Fruit fly (Drosophila melanogaster) whole organism, embryonic: ENCODE measurements around the gene CG32295.

Source experiments
- Ada2b ChIP-seq: fragments of 200-800 bp; sonication (Bioruptor generic); IDR thresholded peaks from 2 replicates; pipeline ENCODE4 v1.3.6; 2022; ENCODE audit warnings: missing biosample characterization, missing genetic modification characterization
- CG10431 ChIP-seq: fragments of 200-800 bp; sonication (Bioruptor generic); optimal IDR thresholded peaks from 3 replicates; lab custom pipeline; 2018; ENCODE audit warnings: missing biosample characterization, mild to moderate bottlenecking, missing genetic modification characterization
- CG11504 ChIP-seq: fragments of 200-800 bp; sonication (Bioruptor generic); optimal IDR thresholded peaks from 3 replicates; lab custom pipeline; 2019; ENCODE audit warnings: missing biosample characterization, mild to moderate bottlenecking, missing genetic modification characterization, moderate library complexity
- CG12219 ChIP-seq: fragments of 200-800 bp; sonication (Bioruptor generic); optimal IDR thresholded peaks from 3 replicates; lab custom pipeline; 2018; ENCODE audit warnings: missing biosample characterization, mild to moderate bottlenecking, missing genetic modification characterization
- CG15479 ChIP-seq: fragments of 200-800 bp; sonication (Bioruptor generic); optimal IDR thresholded peaks from 3 replicates; lab custom pipeline; 2019; ENCODE audit warnings: missing biosample characterization, mild to moderate bottlenecking, missing genetic modification characterization, moderate library complexity
- CG17912 ChIP-seq: fragments of 200-800 bp; sonication (Bioruptor generic); optimal IDR thresholded peaks from 2 replicates; lab custom pipeline; 2018; ENCODE audit warnings: missing biosample characterization, mild to moderate bottlenecking, missing genetic modification characterization
- CG4328 ChIP-seq: fragments of 200-800 bp; sonication (Bioruptor generic); optimal IDR thresholded peaks from 3 replicates; lab custom pipeline; 2017; ENCODE audit warnings: missing biosample characterization, missing genetic modification reagents, missing genetic modification characterization
- CG4404 ChIP-seq: fragments of 200-800 bp; sonication (Bioruptor generic); IDR thresholded peaks from 2 replicates; pipeline ENCODE4 v1.3.6; 2022; ENCODE audit warnings: missing biosample characterization, missing genetic modification characterization
- CG4854 ChIP-seq: fragments of 200-800 bp; sonication (Bioruptor generic); optimal IDR thresholded peaks from 2 replicates; lab custom pipeline; 2016; ENCODE audit warnings: missing biosample characterization, missing genetic modification characterization, inconsistent platforms
- CG8478 ChIP-seq: fragments of >200 bp; optimal IDR thresholded peaks from 2 replicates; lab custom pipeline; 2018
- CG8924 ChIP-seq: fragments of 200-800 bp; optimal IDR thresholded peaks from 3 replicates; lab custom pipeline; 2019; ENCODE audit warnings: missing biosample characterization, mild to moderate bottlenecking, missing genetic modification characterization, moderate library complexity
- CTCF ChIP-seq: fragments of 200-800 bp; sonication (Bioruptor generic); optimal IDR thresholded peaks from 2 replicates; lab custom pipeline; 2017; ENCODE audit warnings: missing biosample characterization, mild to moderate bottlenecking, missing genetic modification characterization, moderate library complexity
- D19A ChIP-seq: fragments of 200-800 bp; optimal IDR thresholded peaks from 3 replicates; lab custom pipeline; 2019; ENCODE audit warnings: missing biosample characterization, mild to moderate bottlenecking, missing genetic modification characterization, moderate library complexity
- Deaf1 ChIP-seq: fragments of 200-800 bp; optimal IDR thresholded peaks from 3 replicates; lab custom pipeline; 2019; ENCODE audit warnings: missing biosample characterization, mild to moderate bottlenecking, missing genetic modification characterization, moderate library complexity
- Dip2 ChIP-seq: fragments of 200-800 bp; sonication (Bioruptor generic); IDR thresholded peaks from 2 replicates; pipeline ENCODE4 v1.3.6; 2022; ENCODE audit warnings: missing biosample characterization, missing genetic modification characterization
- Elba2 ChIP-seq: fragments of 200-800 bp; sonication (Bioruptor generic); optimal IDR thresholded peaks from 3 replicates; lab custom pipeline; 2016; ENCODE audit warnings: missing biosample characterization, missing genetic modification characterization
- Fer1 ChIP-seq: fragments of 200-800 bp; sonication (Bioruptor generic); optimal IDR thresholded peaks from 2 replicates; lab custom pipeline; 2017; ENCODE audit warnings: missing biosample characterization, mild to moderate bottlenecking, missing genetic modification characterization
- Hand ChIP-seq: fragments of 200-800 bp; sonication (Bioruptor generic); optimal IDR thresholded peaks from 2 replicates; lab custom pipeline; 2017; ENCODE audit warnings: mild to moderate bottlenecking, missing biosample characterization, missing genetic modification reagents, missing genetic modification characterization
- HmgD ChIP-seq: fragments of 200-800 bp; sonication (Bioruptor generic); optimal IDR thresholded peaks from 3 replicates; lab custom pipeline; 2016; ENCODE audit warnings: missing biosample characterization, missing genetic modification characterization
- HmgZ ChIP-seq: fragments of 200-800 bp; sonication (Bioruptor generic); optimal IDR thresholded peaks from 2 replicates; lab custom pipeline; 2018; ENCODE audit warnings: missing biosample characterization, mild to moderate bottlenecking, missing genetic modification characterization
- Lhr ChIP-seq: fragments of 200-800 bp; sonication (Bioruptor generic); optimal IDR thresholded peaks from 3 replicates; lab custom pipeline; 2017; ENCODE audit warnings: mild to moderate bottlenecking, missing biosample characterization, missing genetic modification reagents, missing genetic modification characterization
- MBD-R2 ChIP-seq: fragments of 200-800 bp; sonication (Bioruptor generic); IDR thresholded peaks from 2 replicates; pipeline ENCODE4 v1.3.6; 2022; ENCODE audit warnings: missing biosample characterization, missing genetic modification characterization
- Max ChIP-seq: fragments of 200-800 bp; sonication (Bioruptor generic); optimal IDR thresholded peaks from 2 replicates; lab custom pipeline; 2016; ENCODE audit warnings: missing biosample characterization, mild to moderate bottlenecking, missing genetic modification characterization
- Med ChIP-seq: fragments of 200-800 bp; sonication (Bioruptor generic); peaks from one replicate; lab custom pipeline; 2016; ENCODE audit warnings: missing biosample characterization, missing genetic modification characterization, mild to moderate bottlenecking, inconsistent platforms, moderate library complexity
- Meics ChIP-seq: fragments of 200-800 bp; sonication (Bioruptor generic); optimal IDR thresholded peaks from 2 replicates; lab custom pipeline; 2017; ENCODE audit warnings: missing biosample characterization, mild to moderate bottlenecking, missing genetic modification characterization
- NK7.1 ChIP-seq: fragments of 200-800 bp; sonication (Bioruptor generic); optimal IDR thresholded peaks from 3 replicates; lab custom pipeline; 2016; ENCODE audit warnings: missing biosample characterization, missing genetic modification characterization
- chn ChIP-seq: fragments of 200-800 bp; sonication (Bioruptor generic); optimal IDR thresholded peaks from 2 replicates; lab custom pipeline; 2016; ENCODE audit warnings: missing biosample characterization, missing genetic modification characterization
- crp ChIP-seq, 2 experiments: fragments of 200-800 bp; sonication (Bioruptor generic); optimal IDR thresholded peaks; 2 replicates in 1 of 2; 3 replicates in 1 of 2; lab custom pipeline; 2017; ENCODE audit warnings: missing biosample characterization in 2 of 2, missing genetic modification characterization in 2 of 2, mild to moderate bottlenecking in 1 of 2, moderate library complexity in 1 of 2
- cwo ChIP-seq: fragments of 200-800 bp; sonication (Bioruptor generic); optimal IDR thresholded peaks from 3 replicates; lab custom pipeline; 2017; ENCODE audit warnings: missing biosample characterization, missing genetic modification characterization, mild to moderate bottlenecking, moderate library complexity, missing genetic modification reagents
- en ChIP-seq: fragments of 200-800 bp; sonication (Bioruptor generic); optimal IDR thresholded peaks from 2 replicates; lab custom pipeline; 2016; ENCODE audit warnings: missing biosample characterization, missing genetic modification characterization
- ewg ChIP-seq: fragments of 200-800 bp; sonication (Bioruptor generic); optimal IDR thresholded peaks from 3 replicates; lab custom pipeline; 2017; ENCODE audit warnings: mild to moderate bottlenecking, missing biosample characterization, missing genetic modification reagents, missing genetic modification characterization
- fd102C ChIP-seq: fragments of 200-800 bp; sonication (Bioruptor generic); optimal IDR thresholded peaks from 2 replicates; lab custom pipeline; 2018; ENCODE audit warnings: missing biosample characterization, mild to moderate bottlenecking, missing genetic modification characterization, moderate library complexity
- gfzf ChIP-seq: fragments of 200-800 bp; sonication (Bioruptor generic); optimal IDR thresholded peaks from 2 replicates; lab custom pipeline; 2016; ENCODE audit warnings: missing biosample characterization, mild to moderate bottlenecking, missing genetic modification characterization, moderate library complexity
- lilli ChIP-seq: fragments of 200-800 bp; sonication (Bioruptor generic); optimal IDR thresholded peaks from 3 replicates; lab custom pipeline; 2016; ENCODE audit warnings: missing biosample characterization, missing genetic modification characterization
- lola ChIP-seq, 3 experiments: fragments of >200 bp in 2 of 3; fragments of 200-800 bp in 1 of 3; sonication (Bioruptor generic) in 1 of 3; optimal IDR thresholded peaks; 2 replicates each; lab custom pipeline; 2017 to 2019; ENCODE audit warnings: missing biosample characterization in 3 of 3, missing genetic modification characterization in 3 of 3, mild to moderate bottlenecking in 1 of 3, moderate library complexity in 1 of 3
- nerfin-2 ChIP-seq: fragments of 200-800 bp; sonication (Bioruptor generic); IDR thresholded peaks from 2 replicates; pipeline ENCODE4 v1.3.6; 2022; ENCODE audit warnings: missing biosample characterization, missing genetic modification characterization; ENCODE audit not compliant: partially characterized antibody
- sens ChIP-seq: fragments of 200-800 bp; sonication (Bioruptor generic); peaks from one replicate; lab custom pipeline; 2016; ENCODE audit warnings: missing biosample characterization, missing genetic modification characterization
- seq ChIP-seq: fragments of 200-800 bp; sonication (Bioruptor generic); IDR thresholded peaks from 2 replicates; pipeline ENCODE4 v1.3.6; 2022; ENCODE audit warnings: missing biosample characterization, missing genetic modification characterization
- slbo ChIP-seq: fragments of 200-800 bp; sonication (Bioruptor generic); IDR thresholded peaks from 2 replicates; pipeline ENCODE4 v1.3.6; 2022; ENCODE audit warnings: missing biosample characterization, missing genetic modification characterization
- tap ChIP-seq: fragments of 200-800 bp; optimal IDR thresholded peaks from 3 replicates; lab custom pipeline; 2019; ENCODE audit warnings: missing biosample characterization, mild to moderate bottlenecking, missing genetic modification characterization, moderate library complexity
- tll ChIP-seq, 2 experiments: fragments of 200-800 bp in 1 of 2; fragments of >200 bp in 1 of 2; sonication (Bioruptor generic) in 1 of 2; optimal IDR thresholded peaks; 2 replicates each; lab custom pipeline; 2017 to 2019; ENCODE audit warnings: missing biosample characterization in 2 of 2, missing genetic modification characterization in 2 of 2, mild to moderate bottlenecking in 1 of 2, moderate library complexity in 1 of 2
- twi ChIP-seq: fragments of 200-800 bp; optimal IDR thresholded peaks from 2 replicates; lab custom pipeline; 2019; ENCODE audit warnings: missing biosample characterization, mild to moderate bottlenecking, missing genetic modification characterization, moderate library complexity
- zen ChIP-seq: fragments of 200-800 bp; sonication (Bioruptor generic); optimal IDR thresholded peaks from 3 replicates; lab custom pipeline; 2018; ENCODE audit warnings: missing biosample characterization, mild to moderate bottlenecking, missing genetic modification characterization, moderate library complexity
- zfh2 ChIP-seq: fragments of 200-800 bp; sonication (Bioruptor generic); optimal IDR thresholded peaks from 2 replicates; lab custom pipeline; 2016; ENCODE audit warnings: missing biosample characterization, missing genetic modification characterization

The CG32295 gene

DNA sequence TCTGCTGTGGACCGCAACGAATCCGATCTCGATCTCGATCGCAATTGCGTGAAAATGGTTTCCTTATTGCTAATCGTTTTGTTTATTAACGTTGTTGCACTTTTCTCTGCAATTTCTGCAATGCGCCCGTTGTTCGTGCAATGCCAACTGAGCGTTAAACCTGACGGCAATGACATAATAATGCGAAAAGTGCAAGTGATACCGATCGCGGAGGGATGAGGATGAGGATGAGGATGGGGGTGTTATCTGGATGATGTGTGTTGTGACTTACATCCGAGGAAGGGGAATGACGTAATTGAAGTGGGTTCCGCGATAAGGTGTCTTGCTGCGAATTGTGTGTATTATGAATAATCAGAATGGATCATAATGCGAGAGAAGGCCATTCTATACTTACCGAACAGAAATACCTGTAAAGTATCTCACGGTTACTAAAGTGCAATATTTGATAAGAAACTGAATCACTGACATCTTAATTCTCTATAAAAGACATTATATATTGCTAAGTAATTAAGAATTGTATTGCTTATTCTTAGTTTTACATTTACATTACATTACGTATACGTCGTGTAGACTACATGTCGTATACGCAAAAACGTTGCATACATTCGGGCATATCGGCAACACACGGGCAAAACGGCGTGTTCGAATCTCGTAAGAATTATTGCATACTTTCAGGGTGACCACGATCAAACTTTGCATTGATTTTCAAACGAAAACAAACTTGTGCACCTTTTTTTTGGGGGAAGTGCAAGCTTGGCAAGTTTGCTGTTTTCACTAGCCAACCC is 41.2 kb downstream of the CG32295 start (continued):
- no peak for TF ChIP-seq nerfin-2 (GFP tag; lab: Robert Waterston, UW)
- TF ChIP-seq CTCF (GFP tag; lab: Kevin White, UChicago), result peak; percentile 83
- no peak for TF ChIP-seq Max (GFP tag; lab: Kevin White, UChicago)
- TF ChIP-seq lilli (GFP tag; lab: Kevin White, UChicago), result no peak
- TF ChIP-seq MBD-R2 (GFP tag; lab: Robert Waterston, UW), result no peak

DNA sequence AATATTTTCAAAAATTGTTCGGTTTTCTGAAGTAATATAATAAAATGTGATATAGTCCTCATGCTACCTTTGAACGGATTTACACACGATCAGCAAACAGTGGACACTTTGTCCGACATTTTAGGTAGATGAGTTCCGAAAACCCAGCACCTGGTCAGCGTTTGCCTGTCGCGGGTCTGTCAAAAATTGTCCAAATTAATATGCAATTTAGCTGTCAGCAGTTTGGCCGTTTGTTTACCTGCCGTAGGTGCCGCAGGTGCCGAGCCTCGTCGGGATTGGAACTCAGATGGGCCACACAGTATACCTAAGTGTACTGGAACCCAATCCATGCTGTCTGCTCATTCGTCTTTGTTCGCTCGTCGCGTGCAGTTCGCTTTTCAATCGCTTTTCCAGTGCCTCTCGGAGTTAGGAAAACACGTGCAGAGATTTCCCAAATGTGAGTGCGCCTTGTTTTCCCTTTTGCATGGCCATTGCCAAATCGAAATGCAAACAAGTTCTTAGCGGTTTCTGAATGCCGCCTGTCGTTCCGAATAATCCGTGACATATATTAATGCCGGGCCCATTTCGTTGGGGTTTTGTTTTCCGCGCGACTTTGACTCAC is 43.7 kb downstream of the CG32295 start:
- TF ChIP-seq twi (tag; lab: Kevin White, UChicago) (peak; percentile 6), CG10431 (GFP tag; lab: Kevin White, UChicago) (no peak), zfh2 (no peak), gfzf (no peak), CG15479 (peak; percentile 96), CG8478 (lab: Kevin White, UChicago) (no peak), CG4404 (GFP tag; lab: Robert Waterston, UW) (no peak), lola (GFP tag; optimal IDR thresholded peaks at IDR 0.05; lab: Kevin White, UChicago) (no peak), slbo (GFP tag; lab: Robert Waterston, UW) (no peak), NK7.1 (no peak), CG12219 (GFP tag; lab: Kevin White, UChicago) (no peak), CG17912 (GFP tag; lab: Kevin White, UChicago) (no peak), tll (GFP tag; optimal IDR thresholded peaks at IDR 0.05; lab: Kevin White, UChicago) (peak in 1 of 2 experiments; percentile 43), CG4328 (GFP tag; lab: Kevin White, UChicago) (no peak), Meics (GFP tag; lab: Kevin White, UChicago) (no peak), tap (no peak), Lhr (no peak), Dip2 (GFP tag; lab: Robert Waterston, UW) (no peak), CG4854 (GFP tag; lab: Kevin White, UChicago) (no peak), zen (tag; lab: Kevin White, UChicago) (peak; percentile 87), chn (no peak)

dm6 chr3L:2481470-2481869 is 45.3 kb downstream of the CG32295 start:
- TF ChIP-seq Med (peak; percentile 0), Ada2b (no peak), sens (GFP tag; lab: Kevin White, UChicago) (peak; percentile 41), en (no peak), fd102C (GFP tag; lab: Kevin White, UChicago) (no peak), Hand (no peak)

DNA sequence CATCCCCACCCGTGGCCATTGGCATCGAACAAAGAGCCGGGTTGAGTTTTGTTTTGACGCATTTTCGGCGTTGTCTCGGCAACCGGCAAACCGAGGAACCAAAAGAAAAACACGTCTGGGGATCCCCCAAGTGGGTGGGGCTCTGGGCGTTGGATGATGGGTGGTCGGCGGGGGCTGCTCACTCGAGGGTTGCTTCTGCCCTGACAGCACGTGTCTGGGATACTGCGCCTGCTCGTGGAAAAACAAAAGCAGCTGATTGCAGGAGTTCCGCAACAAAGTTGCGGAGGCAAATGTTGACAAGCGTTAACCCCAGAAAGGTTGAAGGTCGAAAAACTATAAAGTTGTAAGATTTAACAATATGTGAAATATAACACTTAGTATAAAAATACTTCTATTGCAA is 46.3 kb downstream of the CG32295 start:
- TF ChIP-seq Elba2 (GFP tag; lab: Kevin White, UChicago), result no peak
- TF ChIP-seq Deaf1 (tag; lab: Kevin White, UChicago), result peak; percentile 11
- no peak for TF ChIP-seq CG8924 (tag; lab: Kevin White, UChicago)
- no peak for TF ChIP-seq HmgD (GFP tag; lab: Kevin White, UChicago)
- no peak for TF ChIP-seq D19A
- TF ChIP-seq Fer1, result no peak
- peak; percentile 10; the same call in 1 of the 2 replicates for TF ChIP-seq seq (GFP tag; lab: Robert Waterston, UW)
- TF ChIP-seq HmgZ (tag; lab: Kevin White, UChicago), result no peak
- peak; percentile 59 for TF ChIP-seq cwo (GFP tag; lab: Kevin White, UChicago)
- peak; percentile 98 for TF ChIP-seq CG11504 (tag; lab: Kevin White, UChicago)
- TF ChIP-seq Med, result peak; percentile 76
- TF ChIP-seq crp (GFP tag; optimal IDR thresholded peaks at IDR 0.05; lab: Kevin White, UChicago), result peak in 1 of 2 experiments; percentile 40
- TF ChIP-seq ewg (GFP tag; lab: Kevin White, UChicago), result peak; percentile 66
